Fruit fly (Drosophila melanogaster): ENCODE measurements around the gene CG15531.
A peak's percentile ranks its signal among the peaks of the same experiment; 100 is the strongest.

The CG15531 gene

dm6 chr3R:30222236-30222635 lies 26.2 kb upstream of the CG15531 start (continued):
- TF ChIP-seq Sry-β (GFP tag; optimal IDR thresholded peaks at IDR 0.05): peak; percentile 73
- TF ChIP-seq CG4617 (GFP tag; optimal IDR thresholded peaks at IDR 0.05; ENCODE audit: borderline replicate concordance): no peak
- TF ChIP-seq esg (GFP tag; conservative IDR thresholded peaks at IDR 0.05): 0 out of 2 replicates have a peak, but pooled peaks have one; percentile 18
- no peak for TF ChIP-seq Dek (tag; optimal IDR thresholded peaks at IDR 0.05)
- TF ChIP-seq CG4424 (GFP tag; optimal IDR thresholded peaks at IDR 0.05): no peak
- no peak for TF ChIP-seq CG8944 (GFP tag; optimal IDR thresholded peaks at IDR 0.05)
- TF ChIP-seq dmrt11E (tag; optimal IDR thresholded peaks at IDR 0.05): peak; percentile 63
- no peak for TF ChIP-seq CG10654 (GFP tag; optimal IDR thresholded peaks at IDR 0.05)
- TF ChIP-seq ken (GFP tag; IDR thresholded peaks at IDR 0.05): 0 out of 3 replicates have a peak, but pooled peaks have one; percentile 49
- TF ChIP-seq H15 (GFP tag; IDR thresholded peaks at IDR 0.05): 0 out of 3 replicates have a peak, but pooled peaks have one; percentile 14
- peak; percentile 41 for TF ChIP-seq unpg (GFP tag; optimal IDR thresholded peaks at IDR 0.05)
- peak; percentile 23; the same call in 1 of the 2 replicates for TF ChIP-seq CG10959 (GFP tag; IDR thresholded peaks at IDR 0.05)
- no peak for TF ChIP-seq fd3F (GFP tag; optimal IDR thresholded peaks at IDR 0.05)
- TF ChIP-seq hth (optimal IDR thresholded peaks at IDR 0.05): no peak
- TF ChIP-seq CG12299 (tag; optimal IDR thresholded peaks at IDR 0.05): no peak
- peak; percentile 18 for TF ChIP-seq Ssrp (tag; optimal IDR thresholded peaks at IDR 0.05)
- peak; percentile 52; the same call in 1 of the 2 replicates for TF ChIP-seq CG17328 (GFP tag; IDR thresholded peaks at IDR 0.05)
- no peak for TF ChIP-seq pan (optimal IDR thresholded peaks at IDR 0.05)
- peak in 1 of 2 experiments; percentile 50 for TF ChIP-seq pan (GFP tag; optimal IDR thresholded peaks at IDR 0.05 in 1 of 2, IDR thresholded peaks at IDR 0.05 in 1 of 2)
- no peak for TF ChIP-seq emc (GFP tag; optimal IDR thresholded peaks at IDR 0.05)
- TF ChIP-seq shn (GFP tag; optimal IDR thresholded peaks at IDR 0.05): no peak
- TF ChIP-seq Hsf (GFP tag; optimal IDR thresholded peaks at IDR 0.05): peak; percentile 3
- no peak for TF ChIP-seq Lim3 (GFP tag; IDR thresholded peaks at IDR 0.05)
- no peak for TF ChIP-seq CG6791 (GFP tag; IDR thresholded peaks at IDR 0.05; ENCODE audit: partially characterized antibody)
- TF ChIP-seq lmd (GFP tag; IDR thresholded peaks at IDR 0.05): no peak
- peak; percentile 18 for TF ChIP-seq Blimp-1 (GFP tag; optimal IDR thresholded peaks at IDR 0.05)
- no peak for TF ChIP-seq nerfin-1 (tag; optimal IDR thresholded peaks at IDR 0.05)
- TF ChIP-seq CG11504 (tag; optimal IDR thresholded peaks at IDR 0.05): peak; percentile 34
- TF ChIP-seq CG11696 (GFP tag; IDR thresholded peaks at IDR 0.05): no peak
- TF ChIP-seq CG2120 (GFP tag; optimal IDR thresholded peaks at IDR 0.05): peak; percentile 1
- no peak for TF ChIP-seq run (tag; optimal IDR thresholded peaks at IDR 0.05)
- TF ChIP-seq gce (GFP tag; IDR thresholded peaks at IDR 0.05): no peak
- no peak for TF ChIP-seq CG33557 (GFP tag; optimal IDR thresholded peaks at IDR 0.05)
- peak; percentile 65 for TF ChIP-seq sens-2 (GFP tag; IDR thresholded peaks at IDR 0.05)
- no peak for TF ChIP-seq Hr78 (GFP tag; optimal IDR thresholded peaks at IDR 0.05)
- no peak for TF ChIP-seq Stat92E (GFP tag; optimal IDR thresholded peaks at IDR 0.05)
- TF ChIP-seq ftz-f1 (GFP tag; optimal IDR thresholded peaks at IDR 0.05): no peak
- no peak for TF ChIP-seq disco-r (GFP tag; optimal IDR thresholded peaks at IDR 0.05)

dm6 chr3R:30216210-30216609 lies 20.2 kb upstream of the CG15531 start, which contains the start of gene CecC:
Gene CecC (plus strand): TSS chr3R:30216484.
- TF ChIP-seq Dp (GFP tag; optimal IDR thresholded peaks at IDR 0.05) (no peak), otp (GFP tag; IDR thresholded peaks at IDR 0.05) (no peak), zfh1 (GFP tag; IDR thresholded peaks at IDR 0.05) (no peak), CG16779 (GFP tag; IDR thresholded peaks at IDR 0.05) (no peak), gcm2 (GFP tag; optimal IDR thresholded peaks at IDR 0.05) (no peak), pfk (GFP tag; optimal IDR thresholded peaks at IDR 0.05) (no peak), CrebB (tag; optimal IDR thresholded peaks at IDR 0.05) (no peak), Myb (GFP tag; optimal IDR thresholded peaks at IDR 0.05) (no peak)

Data from whole organism, embryonic.